Fruit fly (Drosophila melanogaster) whole organism, wandering third instar larva: ENCODE data around the gene CG46463.

ENCODE experiments used
- Dif ChIP-seq: fragments of 200-275, 200-300 bp; sonication (Bioruptor generic); optimal IDR thresholded peaks from 2 replicates; lab custom pipeline; 2018; ENCODE audit warnings: missing biosample characterization, missing genetic modification characterization; ENCODE audit not compliant: partially characterized antibody
- Hr78 ChIP-seq: fragments of >200 bp; optimal IDR thresholded peaks from 2 replicates; lab custom pipeline; 2017; ENCODE audit warnings: missing biosample characterization, missing genetic modification characterization
- Mio ChIP-seq: sonication (Bioruptor generic); optimal IDR thresholded peaks from 2 replicates; lab custom pipeline; 2016; ENCODE audit warnings: missing biosample characterization, missing genetic modification characterization
- Myc ChIP-seq: fragments of >200 bp; optimal IDR thresholded peaks from 2 replicates; lab custom pipeline; 2017
- N ChIP-seq: fragments of >200 bp; optimal IDR thresholded peaks from 2 replicates; lab custom pipeline; 2018; ENCODE audit warnings: missing biosample characterization, missing external identifiers, missing genetic modification characterization
- Vsx2 ChIP-seq: fragments of 200-300, 225-300 bp; sonication (Bioruptor generic); optimal IDR thresholded peaks from 2 replicates; lab custom pipeline; 2018; ENCODE audit warnings: missing biosample characterization, missing genetic modification characterization; ENCODE audit not compliant: partially characterized antibody
- brk ChIP-seq: fragments of 200-800 bp; sonication (Bioruptor generic); optimal IDR thresholded peaks from 2 replicates; lab custom pipeline; 2016; ENCODE audit warnings: missing biosample characterization, mild to moderate bottlenecking, missing genetic modification characterization
- h ChIP-seq: fragments of 200-800 bp; sonication (Bioruptor generic); optimal IDR thresholded peaks from 3 replicates; lab custom pipeline; 2016; ENCODE audit warnings: missing biosample characterization, mild to moderate bottlenecking, missing genetic modification characterization
- psq ChIP-seq: fragments of 200-800 bp; sonication (Bioruptor generic); optimal IDR thresholded peaks from 3 replicates; lab custom pipeline; 2017; ENCODE audit warnings: missing biosample characterization, mild to moderate bottlenecking, missing genetic modification characterization, moderate library complexity
- usp ChIP-seq: fragments of >200 bp; optimal IDR thresholded peaks from 2 replicates; lab custom pipeline; 2017; ENCODE audit warnings: missing biosample characterization, missing genetic modification characterization

DNA sequence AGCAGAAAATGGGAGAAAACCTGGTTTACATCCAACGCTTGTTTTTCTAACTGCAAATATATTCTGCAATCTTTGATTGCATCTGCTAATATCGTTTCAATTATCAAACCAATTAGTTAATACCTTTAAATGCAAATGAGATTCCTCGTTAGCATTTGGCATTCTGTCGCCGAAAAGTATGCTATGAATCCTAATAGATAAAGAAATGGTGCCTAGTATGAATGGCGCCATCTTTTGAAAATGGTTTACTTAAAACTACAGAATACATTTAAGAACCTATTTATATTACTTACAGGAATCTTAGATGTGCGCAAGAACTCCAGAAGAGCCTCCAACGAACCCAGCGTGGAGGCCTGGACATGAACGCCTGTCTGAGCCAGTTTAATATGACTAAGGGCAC lies 4.2 kb upstream of the CG46463 start:
- TF ChIP-seq Vsx2 (GFP tag; lab: Kevin White, UChicago) (no peak), h (GFP tag; lab: Kevin White, UChicago) (no peak), usp (no peak), Dif (GFP tag; lab: Kevin White, UChicago) (no peak), brk (GFP tag; lab: Kevin White, UChicago) (no peak), N (GFP tag; lab: Kevin White, UChicago) (no peak), Mio (GFP tag; lab: Kevin White, UChicago) (no peak), Myc (lab: Kevin White, UChicago) (no peak), Hr78 (GFP tag; lab: Kevin White, UChicago) (no peak), psq (GFP tag; lab: Kevin White, UChicago) (no peak)
